Fruit fly (Drosophila melanogaster): ENCODE data around the gene Boh1.
"Not testable (repeated sequence)": the region's sequence is repeated elsewhere in the genome, so short reads cannot be mapped to it uniquely, and the experiment has no call there.

Boh1 gene

dm6 chr3R:27919385-27919789 is at the start of gene Boh1 (continued):
- TF ChIP-seq Sox15 (GFP tag; optimal IDR thresholded peaks at IDR 0.05) (no peak), ss (GFP tag; optimal IDR thresholded peaks at IDR 0.05) (no peak), CG3032 (tag; optimal IDR thresholded peaks at IDR 0.05) (peak; percentile 45), CG4318 (GFP tag; optimal IDR thresholded peaks at IDR 0.05) (no peak), dac (GFP tag; optimal IDR thresholded peaks at IDR 0.05) (no peak), CG1621 (tag; optimal IDR thresholded peaks at IDR 0.05) (no peak), Smox (GFP tag; optimal IDR thresholded peaks at IDR 0.05) (peak; percentile 33)

DNA sequence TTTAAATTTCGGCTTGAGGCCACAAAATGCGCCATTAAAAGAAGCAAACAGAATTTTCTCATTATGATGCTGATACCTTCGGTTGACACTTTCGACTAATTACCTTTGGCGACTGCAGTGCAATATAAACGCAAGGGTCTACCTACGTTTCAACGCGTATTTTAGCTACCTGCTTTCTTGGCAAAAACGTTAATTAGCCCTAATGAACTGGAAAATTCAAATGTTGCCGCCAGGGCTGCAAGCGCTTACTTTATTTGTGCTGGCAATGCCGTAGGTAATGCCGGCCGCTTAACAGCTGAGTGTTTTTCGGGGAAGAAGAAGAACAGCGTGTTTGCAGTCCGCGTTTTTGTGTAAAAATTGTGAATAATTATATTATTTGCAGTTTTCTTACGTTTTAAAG is 43.9 kb upstream of the Boh1 start, which contains the start of the genes CG31131 and CG4849:
Gene CG31131, minus strand, starts transcription at position 101 of the 400 bp plus-strand sequence.
Gene CG4849, plus strand, starts transcription at position 297 of the 400 bp plus-strand sequence.
- not testable (repeated sequence) for TF ChIP-seq CG3032 (tag; optimal IDR thresholded peaks at IDR 0.05); CG9139 (GFP tag; optimal IDR thresholded peaks at IDR 0.05); salr (GFP tag; optimal IDR thresholded peaks at IDR 0.05)

- not testable (repeated sequence) for TF ChIP-seq CG11902, CG34406, fd85E (GFP tag; optimal IDR thresholded peaks at IDR 0.05)
Measured at dm6 chr3R:27960473-27960872, 41.2 kb upstream of the Boh1 start, which contains the start of gene CG31253. CG31253 (minus strand) TSS chr3R:27960573.

- not testable (repeated sequence) for TF ChIP-seq fkh (GFP tag; optimal IDR thresholded peaks at IDR 0.05); Eip93F (GFP tag; optimal IDR thresholded peaks at IDR 0.05); eg (GFP tag; IDR thresholded peaks at IDR 0.05)
Measured at dm6 chr3R:27959145-27959544, 39.9 kb upstream of the Boh1 start, which contains the start of the genes CG42487 and CG4884. CG42487 (minus strand) TSS chr3R:27959245. CG4884 (minus strand) TSS chr3R:27959245.

DNA sequence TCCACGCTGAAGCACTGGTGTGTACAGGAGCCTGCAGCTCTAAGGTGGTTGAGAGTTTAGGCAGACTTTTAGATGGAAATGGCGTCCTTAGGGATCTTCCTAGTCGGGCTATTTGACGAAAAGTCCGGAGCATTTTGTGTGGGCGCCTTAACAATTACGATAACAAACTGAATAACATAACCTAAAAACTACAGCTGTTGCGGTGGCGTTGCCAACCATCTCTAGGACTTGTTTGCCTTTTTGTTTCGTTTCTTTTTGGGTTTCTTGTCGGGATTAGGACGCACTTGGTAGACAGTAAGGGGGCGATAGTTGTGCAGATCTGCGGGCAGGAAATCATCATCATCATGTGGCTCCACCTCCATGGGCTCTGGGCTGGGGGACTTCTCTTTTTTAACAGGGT is 38.7 kb upstream of the Boh1 start:
- TF ChIP-seq eg (GFP tag; IDR thresholded peaks at IDR 0.05) (no peak), CG15336 (GFP tag; IDR thresholded peaks at IDR 0.05) (no peak), net (GFP tag; optimal IDR thresholded peaks at IDR 0.05) (no peak), CG16779 (tag; optimal IDR thresholded peaks at IDR 0.05) (no peak), CG10669 (GFP tag; optimal IDR thresholded peaks at IDR 0.05) (no peak), cyc (GFP tag; optimal IDR thresholded peaks at IDR 0.05) (no peak), CG11762 (GFP tag; optimal IDR thresholded peaks at IDR 0.05; ENCODE audit: insufficient read depth) (no peak), Met (GFP tag; optimal IDR thresholded peaks at IDR 0.05) (no peak), acj6 (GFP tag; optimal IDR thresholded peaks at IDR 0.05) (no peak), fd85E (GFP tag; optimal IDR thresholded peaks at IDR 0.05) (no peak), CG8319 (GFP tag; optimal IDR thresholded peaks at IDR 0.05) (no peak), Ets96B (tag; optimal IDR thresholded peaks at IDR 0.05) (no peak)

- no peak for TF ChIP-seq fkh (GFP tag; optimal IDR thresholded peaks at IDR 0.05)
- peak; percentile 73 for TF ChIP-seq Eip78C (GFP tag)
- peak; percentile 66 for TF ChIP-seq eg (GFP tag; IDR thresholded peaks at IDR 0.05)
- TF ChIP-seq CG16779 (tag; optimal IDR thresholded peaks at IDR 0.05) = no peak
- TF ChIP-seq Gug (GFP tag; IDR thresholded peaks at IDR 0.05) = peak; percentile 35; the same call in 1 of the 2 replicates
- no peak for TF ChIP-seq OdsH (GFP tag; optimal IDR thresholded peaks at IDR 0.05)
- TF ChIP-seq CG6163 (GFP tag; IDR thresholded peaks at IDR 0.05) = 0 out of 3 replicates have a peak, but pooled peaks have one; percentile 23
- TF ChIP-seq CG15336 (GFP tag; IDR thresholded peaks at IDR 0.05) = peak; percentile 42; the same call in 1 of the 2 replicates
- TF ChIP-seq CG8119 (GFP tag; IDR thresholded peaks at IDR 0.05) = peak; percentile 38; the same call in 2 of the 3 replicates
- no peak for TF ChIP-seq CG6854 (GFP tag; optimal IDR thresholded peaks at IDR 0.05)
- TF ChIP-seq fd85E (GFP tag; optimal IDR thresholded peaks at IDR 0.05) = no peak
- no peak for TF ChIP-seq ss (GFP tag; optimal IDR thresholded peaks at IDR 0.05)
- TF ChIP-seq CG6276 (GFP tag; optimal IDR thresholded peaks at IDR 0.05) = no peak
- no peak for TF ChIP-seq Hr38 (GFP tag; optimal IDR thresholded peaks at IDR 0.05)
- TF ChIP-seq Sox102F (GFP tag; optimal IDR thresholded peaks at IDR 0.05) = no peak
- TF ChIP-seq CG4318 (GFP tag; optimal IDR thresholded peaks at IDR 0.05) = no peak
- TF ChIP-seq CG11294 (GFP tag; IDR thresholded peaks at IDR 0.05) = peak; percentile 39; the same call in 1 of the 2 replicates
- no peak for TF ChIP-seq salr (GFP tag; optimal IDR thresholded peaks at IDR 0.05)
- TF ChIP-seq svp (GFP tag) = peak; percentile 82
- no peak for TF ChIP-seq CG6808 (GFP tag; optimal IDR thresholded peaks at IDR 0.05)
Measured at dm6 chr3R:27954533-27954932, 35.3 kb upstream of the Boh1 start, which contains the start of gene Nep7. Nep7 (plus strand) TSS chr3R:27954917.
